Fruit fly (Drosophila melanogaster) whole organism, embryonic: ENCODE data around the gene Efhc1.1.

ENCODE experiments used
- Ada2b ChIP-seq: fragments of 200-800 bp; sonication (Bioruptor generic); IDR thresholded peaks from 2 replicates; pipeline ENCODE4 v1.3.6; 2022; ENCODE audit warnings: missing biosample characterization, missing genetic modification characterization
- Asciz ChIP-seq: fragments of 200-800 bp; sonication (Bioruptor generic); optimal IDR thresholded peaks from 2 replicates; lab custom pipeline; 2017; ENCODE audit warnings: missing biosample characterization, mild to moderate bottlenecking, missing genetic modification characterization, missing genetic modification reagents
- Atf3 ChIP-seq: fragments of 200-800 bp; sonication (Bioruptor generic); optimal IDR thresholded peaks from 3 replicates; lab custom pipeline; 2016; ENCODE audit warnings: missing biosample characterization, missing genetic modification characterization
- B-H1 ChIP-seq: fragments of 200-800 bp; sonication (Bioruptor generic); IDR thresholded peaks from 3 replicates; pipeline ENCODE4 v1.3.6; 2022; ENCODE audit warnings: missing biosample characterization, missing genetic modification characterization
- Bteb2 ChIP-seq: fragments of 200-800 bp; sonication (Bioruptor generic); optimal IDR thresholded peaks from 2 replicates; lab custom pipeline; 2016; ENCODE audit warnings: missing biosample characterization, missing genetic modification characterization
- CG10431 ChIP-seq: fragments of 200-800 bp; sonication (Bioruptor generic); optimal IDR thresholded peaks from 3 replicates; lab custom pipeline; 2018; ENCODE audit warnings: missing biosample characterization, mild to moderate bottlenecking, missing genetic modification characterization
- CG12744 ChIP-seq: fragments of 200-800 bp; sonication (Bioruptor generic); optimal IDR thresholded peaks from 2 replicates; lab custom pipeline; 2016; ENCODE audit warnings: missing biosample characterization, missing genetic modification characterization
- CG14441 ChIP-seq: fragments of 200-800 bp; sonication (Bioruptor generic); IDR thresholded peaks from 2 replicates; pipeline ENCODE4 v1.3.6; 2022; ENCODE audit warnings: missing biosample characterization, missing genetic modification characterization
- CG14710 ChIP-seq: fragments of 200-800 bp; sonication (Bioruptor generic); optimal IDR thresholded peaks from 3 replicates; lab custom pipeline; 2019; ENCODE audit warnings: missing biosample characterization, mild to moderate bottlenecking, missing genetic modification characterization, moderate library complexity
- CG16779 ChIP-seq: fragments of 200-800 bp; sonication (Bioruptor generic); IDR thresholded peaks from 2 replicates; pipeline ENCODE4 v1.3.6; 2022; ENCODE audit warnings: missing biosample characterization, missing genetic modification characterization
- CG1832 ChIP-seq: fragments of 200-800 bp; sonication (Bioruptor generic); optimal IDR thresholded peaks from 2 replicates; lab custom pipeline; 2017; ENCODE audit warnings: missing biosample characterization, mild to moderate bottlenecking, missing genetic modification characterization, inconsistent platforms
- CG3726 ChIP-seq: fragments of 200-800 bp; sonication (Bioruptor generic); IDR thresholded peaks from 3 replicates; pipeline ENCODE4, ENCODE4 v1.3.6; 2022; ENCODE audit warnings: missing biosample characterization, missing genetic modification characterization
- CG3838 ChIP-seq: fragments of 200-800 bp; sonication (Bioruptor generic); optimal IDR thresholded peaks from 3 replicates; lab custom pipeline; 2016; ENCODE audit warnings: missing biosample characterization, missing genetic modification characterization
- CG3847 ChIP-seq: fragments of 200-800 bp; sonication (Bioruptor generic); IDR thresholded peaks from 2 replicates; pipeline ENCODE4 v1.3.6; 2022; ENCODE audit warnings: missing biosample characterization, missing genetic modification characterization
- CG3995 ChIP-seq: fragments of 200-800 bp; sonication (Bioruptor generic); optimal IDR thresholded peaks from 3 replicates; lab custom pipeline; 2016; ENCODE audit warnings: missing biosample characterization, missing genetic modification characterization
- CG4328 ChIP-seq: fragments of 200-800 bp; sonication (Bioruptor generic); optimal IDR thresholded peaks from 3 replicates; lab custom pipeline; 2017; ENCODE audit warnings: missing biosample characterization, missing genetic modification reagents, missing genetic modification characterization
- CG6254 ChIP-seq: fragments of 200-800 bp; sonication (Bioruptor generic); optimal IDR thresholded peaks from 3 replicates; lab custom pipeline; 2017; ENCODE audit warnings: mild to moderate bottlenecking, missing biosample characterization, missing genetic modification reagents, missing genetic modification characterization
- CG9215 ChIP-seq: fragments of 200-800 bp; sonication (Bioruptor generic); IDR thresholded peaks from 2 replicates; pipeline ENCODE4 v1.3.6; 2022; ENCODE audit warnings: missing biosample characterization, missing genetic modification characterization
- CG9817 ChIP-seq: fragments of 200-800 bp; sonication (Bioruptor generic); optimal IDR thresholded peaks from 2 replicates; lab custom pipeline; 2018; ENCODE audit warnings: missing biosample characterization, mild to moderate bottlenecking, missing genetic modification characterization, moderate library complexity
- CkIIα-i1 ChIP-seq: fragments of 200-800 bp; sonication (Bioruptor generic); IDR thresholded peaks from 2 replicates; pipeline ENCODE4 v1.3.6; 2022; ENCODE audit warnings: missing biosample characterization, missing genetic modification characterization
- Gug ChIP-seq: fragments of 200-800 bp; sonication (Bioruptor generic); IDR thresholded peaks from 4 replicates; pipeline ENCODE4 v1.3.6; 2022; ENCODE audit warnings: missing biosample characterization, missing genetic modification characterization
- Hand ChIP-seq: fragments of 200-800 bp; sonication (Bioruptor generic); optimal IDR thresholded peaks from 2 replicates; lab custom pipeline; 2017; ENCODE audit warnings: mild to moderate bottlenecking, missing biosample characterization, missing genetic modification reagents, missing genetic modification characterization
- HmgZ ChIP-seq: fragments of 200-800 bp; sonication (Bioruptor generic); optimal IDR thresholded peaks from 2 replicates; lab custom pipeline; 2018; ENCODE audit warnings: missing biosample characterization, mild to moderate bottlenecking, missing genetic modification characterization
- MBD-R2 ChIP-seq: fragments of 200-800 bp; sonication (Bioruptor generic); IDR thresholded peaks from 2 replicates; pipeline ENCODE4 v1.3.6; 2022; ENCODE audit warnings: missing biosample characterization, missing genetic modification characterization
- Xrp1 ChIP-seq: fragments of 200-800 bp; sonication (Bioruptor generic); IDR thresholded peaks from 2 replicates; pipeline ENCODE4 v1.3.6; 2022; ENCODE audit warnings: missing biosample characterization, missing genetic modification characterization
- chm ChIP-seq: fragments of 200-800 bp; sonication (Bioruptor generic); IDR thresholded peaks from 2 replicates; pipeline ENCODE4 v1.3.6; 2022; ENCODE audit warnings: missing biosample characterization, missing genetic modification characterization
- crc ChIP-seq: fragments of 200-800 bp; sonication (Bioruptor generic); optimal IDR thresholded peaks from 2 replicates; lab custom pipeline; 2016; ENCODE audit warnings: missing biosample characterization, missing genetic modification characterization
- dimm ChIP-seq: fragments of 200-800 bp; sonication (Bioruptor generic); IDR thresholded peaks from 2 replicates; pipeline ENCODE4 v1.3.6; 2022; ENCODE audit warnings: missing biosample characterization, missing genetic modification characterization
- fd3F ChIP-seq: fragments of 200-800 bp; sonication (Bioruptor generic); optimal IDR thresholded peaks from 2 replicates; lab custom pipeline; 2018; ENCODE audit warnings: missing biosample characterization, mild to moderate bottlenecking, missing genetic modification characterization, moderate library complexity
- fu2 ChIP-seq: fragments of 200-800 bp; sonication (Bioruptor generic); optimal IDR thresholded peaks from 2 replicates; lab custom pipeline; 2016; ENCODE audit warnings: missing biosample characterization, missing genetic modification characterization
- insv ChIP-seq, 2 experiments: fragments of 200-800 bp; sonication (Bioruptor generic); optimal IDR thresholded peaks; 3 replicates each; lab custom pipeline; 2016 to 2018; ENCODE audit warnings: missing biosample characterization in 2 of 2, missing genetic modification characterization in 2 of 2
- lov ChIP-seq, 2 experiments: fragments of 200-800 bp in 1 of 2; fragments of >200 bp in 1 of 2; sonication (Bioruptor generic) in 1 of 2; IDR thresholded peaks in 1 of 2; optimal IDR thresholded peaks in 1 of 2; 2 replicates in 1 of 2; 3 replicates in 1 of 2; pipeline versions ENCODE4 v1.3.6 to Lab custom; 2017 to 2022; ENCODE audit warnings: missing biosample characterization in 1 of 2, missing genetic modification characterization in 1 of 2
- nom ChIP-seq: fragments of 200-800 bp; sonication (Bioruptor generic); optimal IDR thresholded peaks from 2 replicates; lab custom pipeline; 2017; ENCODE audit warnings: missing biosample characterization, missing genetic modification characterization, mild to moderate bottlenecking, moderate library complexity, missing genetic modification reagents
- org-1 ChIP-seq: fragments of 200-800 bp; sonication (Bioruptor generic); optimal IDR thresholded peaks from 2 replicates; lab custom pipeline; 2017; ENCODE audit warnings: missing biosample characterization, missing genetic modification characterization
- scrt ChIP-seq: fragments of 200-800 bp; sonication (Bioruptor generic); optimal IDR thresholded peaks from 2 replicates; lab custom pipeline; 2018; ENCODE audit warnings: missing biosample characterization, mild to moderate bottlenecking, missing genetic modification characterization, moderate library complexity
- sd ChIP-seq: fragments of 200-800 bp; sonication (Bioruptor generic); optimal IDR thresholded peaks from 3 replicates; lab custom pipeline; 2018; ENCODE audit warnings: missing biosample characterization, mild to moderate bottlenecking, missing genetic modification characterization, moderate library complexity
- seq ChIP-seq: fragments of 200-800 bp; sonication (Bioruptor generic); IDR thresholded peaks from 2 replicates; pipeline ENCODE4 v1.3.6; 2022; ENCODE audit warnings: missing biosample characterization, missing genetic modification characterization
- sima ChIP-seq: fragments of 200-800 bp; sonication (Bioruptor generic); optimal IDR thresholded peaks from 2 replicates; lab custom pipeline; 2016; ENCODE audit warnings: missing biosample characterization, missing genetic modification characterization
- so ChIP-seq: fragments of 200-800 bp; sonication (Bioruptor generic); IDR thresholded peaks from 3 replicates; pipeline ENCODE4 v1.3.6; 2022; ENCODE audit warnings: missing biosample characterization, missing genetic modification characterization
- tgo ChIP-seq: fragments of 200-800 bp; sonication (Bioruptor generic); IDR thresholded peaks from 3 replicates; pipeline ENCODE4 v1.3.6; 2022; ENCODE audit warnings: missing biosample characterization, missing genetic modification characterization
- vvl ChIP-seq: fragments of 200-800 bp; sonication (Bioruptor generic); IDR thresholded peaks from 2 replicates; pipeline ENCODE4 v1.3.6; 2022; ENCODE audit warnings: missing biosample characterization, missing genetic modification characterization
- wdn ChIP-seq: fragments of 200-800 bp; sonication (Bioruptor generic); IDR thresholded peaks from 2 replicates; pipeline ENCODE4 v1.3.6; 2022; ENCODE audit warnings: missing biosample characterization, missing genetic modification characterization

Efhc1.1 gene

dm6 chrX:15740288-15740726 is 43.2 kb downstream of the Efhc1.1 start (continued):
- TF ChIP-seq nom (GFP tag; lab: Kevin White, UChicago) (no peak), fu2 (peak; percentile 37), org-1 (GFP tag; lab: Kevin White, UChicago) (peak; percentile 53), so (GFP tag; lab: Robert Waterston, UW) (0 out of 3 replicates have a peak, but pooled peaks have one; percentile 31), MBD-R2 (GFP tag; lab: Robert Waterston, UW) (peak; percentile 60; the same call in 1 of the 2 replicates), CG14710 (peak; percentile 3), CG1832 (GFP tag; lab: Kevin White, UChicago) (no peak), CG14441 (GFP tag; lab: Robert Waterston, UW) (peak; percentile 84), tgo (GFP tag; lab: Robert Waterston, UW) (peak; percentile 72), Bteb2 (peak; percentile 52), Ada2b (peak; percentile 75), CG6254 (GFP tag; lab: Kevin White, UChicago) (peak; percentile 0), B-H1 (GFP tag; lab: Robert Waterston, UW) (peak; percentile 69), CG9817 (peak; percentile 69), CG12744 (GFP tag; lab: Kevin White, UChicago) (peak; percentile 51), Hand (peak; percentile 76), CG16779 (peak; percentile 78; the same call in 1 of the 2 replicates), HmgZ (tag; lab: Kevin White, UChicago) (peak; percentile 88), Gug (peak; percentile 64; the same call in 3 of the 4 replicates), sima (GFP tag; lab: Kevin White, UChicago) (no peak), CG4328 (peak; percentile 58), vvl (peak; percentile 84), wdn (GFP tag; lab: Robert Waterston, UW) (peak; percentile 69), seq (GFP tag; lab: Robert Waterston, UW) (peak; percentile 65), CG3995 (GFP tag; lab: Kevin White, UChicago) (peak; percentile 14), CG3847 (peak; percentile 78), chm (peak; percentile 62; the same call in 1 of the 2 replicates), crc (GFP tag; lab: Kevin White, UChicago) (peak; percentile 22), CG10431 (GFP tag; lab: Kevin White, UChicago) (no peak), scrt (peak; percentile 74), Asciz (GFP tag; lab: Kevin White, UChicago) (no peak), sd (peak; percentile 56), Atf3 (GFP tag; lab: Kevin White, UChicago) (no peak), Xrp1 (peak; percentile 68), CG9215 (peak; percentile 71), CG3838 (GFP tag; lab: Kevin White, UChicago) (peak; percentile 6), fd3F (peak; percentile 60), CkIIα-i1 (GFP tag; lab: Robert Waterston, UW) (no peak), CG3726 (GFP tag; lab: Robert Waterston, UW) (0 out of 3 replicates have a peak, but pooled peaks have one; percentile 13), insv (GFP tag; optimal IDR thresholded peaks at IDR 0.05; lab: Kevin White, UChicago) (peak in 1 of 2 experiments; percentile 27), dimm (peak; percentile 14; the same call in 1 of the 2 replicates), lov (optimal IDR thresholded peaks at IDR 0.05; lab: Kevin White, UChicago) (no peak), lov (GFP tag; IDR thresholded peaks at IDR 0.05; lab: Robert Waterston, UW) (no peak)
